Worm (Caenorhabditis elegans) whole organism, midembryonic: Measurements from ENCODE around the gene C33D3.5.

ENCODE experiments used
- cog-1 ChIP-seq: sonication (generic microtip); optimal IDR thresholded peaks from 2 replicates; lab custom pipeline; 2016; ENCODE audit warnings: missing genetic modification characterization, missing compliant biosample characterization
- flt-1 ChIP-seq: fragments of 200-800 bp; sonication (Bioruptor generic); IDR thresholded peaks from 2 replicates; pipeline ENCODE4 v1.3.6; 2022; ENCODE audit warnings: missing genetic modification characterization, missing compliant biosample characterization
- klf-2 ChIP-seq: fragments of 200-800 bp; sonication (Bioruptor generic); conservative IDR thresholded peaks from 2 replicates; pipeline ENCODE4 v1.3.6; 2022; ENCODE audit warnings: missing genetic modification reagents, missing genetic modification characterization, missing compliant biosample characterization
- med-1 ChIP-seq: sonication (generic microtip); optimal IDR thresholded peaks from 2 replicates; lab custom pipeline; 2017; ENCODE audit warnings: missing genetic modification characterization, mild to moderate bottlenecking, missing compliant biosample characterization, antibody characterized with exemption, missing genetic modification reagents; ENCODE audit not compliant: insufficient read depth
- ztf-23 ChIP-seq: fragments of 200-800 bp; sonication (Bioruptor generic); IDR thresholded peaks from 2 replicates; pipeline ENCODE4 v1.3.6; 2022; ENCODE audit warnings: missing genetic modification reagents, missing genetic modification characterization, missing compliant biosample characterization

ce11 chrX:10474998-10475577, 16.1 kb upstream of the C33D3.5 start, which contains the start of gene elt-4:
- TF ChIP-seq flt-1 (GFP tag; lab: Robert Waterston, UW) = no peak
- TF ChIP-seq cog-1 = no peak
- no peak for TF ChIP-seq klf-2 (GFP tag; lab: Robert Waterston, UW)
- no peak for TF ChIP-seq ztf-23
- no peak for TF ChIP-seq med-1 (GFP tag; lab: Kevin White, UChicago)
